Worm (Caenorhabditis elegans): ENCODE measurements around the gene F09E10.1.

- TF ChIP-seq snpc-4 (GFP tag; optimal IDR thresholded peaks at IDR 0.05) (no peak), snpc-4 (tag; optimal IDR thresholded peaks at IDR 0.05) (no peak), somi-1 (GFP tag; optimal IDR thresholded peaks at IDR 0.05) (no peak), ets-4 (GFP tag; optimal IDR thresholded peaks at IDR 0.05) (no peak), lin-35 (GFP tag; optimal IDR thresholded peaks at IDR 0.05) (no peak), ccch-3 (GFP tag; optimal IDR thresholded peaks at IDR 0.05) (no peak)
Measured at ce11 chrX:1478569-1478968, 24.0 kb upstream of the F09E10.1 start.
